Fruit fly (Drosophila melanogaster): Measurements from ENCODE around the gene TwdlG.

Gene TwdlG

DNA sequence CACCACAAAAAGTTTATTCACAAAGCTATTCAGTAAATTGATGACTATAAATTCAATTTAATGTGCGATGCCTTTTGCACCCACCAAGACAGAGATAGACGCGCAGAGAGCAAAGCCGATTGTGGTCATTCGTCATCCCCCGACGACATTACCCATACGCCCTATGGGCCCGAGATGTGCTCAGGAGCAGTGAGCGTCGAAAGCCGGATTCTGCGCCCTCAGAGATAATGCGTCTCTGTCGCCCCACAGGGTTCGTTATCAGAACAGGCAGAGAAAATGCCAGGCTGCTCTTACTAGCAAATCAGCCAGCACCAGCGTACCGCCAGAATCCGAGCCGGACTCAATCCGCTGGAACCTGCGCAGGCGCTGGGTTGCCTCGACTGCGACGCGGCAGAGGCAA lies 40.1 kb upstream of the TwdlG start (continued):
- TF ChIP-seq sima (GFP tag; optimal IDR thresholded peaks at IDR 0.05) (no peak), D (optimal IDR thresholded peaks at IDR 0.05) (no peak), D (GFP tag; optimal IDR thresholded peaks at IDR 0.05) (no peak), abd-A (tag; optimal IDR thresholded peaks at IDR 0.05) (peak; percentile 74), ranshi (GFP tag; IDR thresholded peaks at IDR 0.05) (no peak), Dp (GFP tag; optimal IDR thresholded peaks at IDR 0.05) (no peak), twi (tag; optimal IDR thresholded peaks at IDR 0.05) (no peak), CG1529 (GFP tag; optimal IDR thresholded peaks at IDR 0.05) (no peak), Gsc (GFP tag; IDR thresholded peaks at IDR 0.05) (no peak), sd (tag; optimal IDR thresholded peaks at IDR 0.05) (no peak), CG4820 (GFP tag; optimal IDR thresholded peaks at IDR 0.05) (no peak), CG6175 (GFP tag; IDR thresholded peaks at IDR 0.05) (no peak), Ets65A (GFP tag) (peak; percentile 76), CG7987 (GFP tag; optimal IDR thresholded peaks at IDR 0.05) (no peak), CG15269 (tag; optimal IDR thresholded peaks at IDR 0.05) (no peak), br (optimal IDR thresholded peaks at IDR 0.05) (no peak), sqz (GFP tag; optimal IDR thresholded peaks at IDR 0.05) (no peak), CG31365 (tag; optimal IDR thresholded peaks at IDR 0.05) (no peak), CG11398 (GFP tag; optimal IDR thresholded peaks at IDR 0.05) (no peak), salm (tag; optimal IDR thresholded peaks at IDR 0.05) (no peak), CG10543 (GFP tag; optimal IDR thresholded peaks at IDR 0.05) (peak; percentile 53), YL-1 (GFP tag; optimal IDR thresholded peaks at IDR 0.05) (no peak), CG7928 (GFP tag; optimal IDR thresholded peaks at IDR 0.05) (no peak), CG1233 (GFP tag; optimal IDR thresholded peaks at IDR 0.05) (no peak), CG6654 (GFP tag; optimal IDR thresholded peaks at IDR 0.05) (no peak), gfzf (GFP tag; optimal IDR thresholded peaks at IDR 0.05) (no peak), CG1602 (GFP tag; optimal IDR thresholded peaks at IDR 0.05) (no peak), MESR4 (GFP tag; optimal IDR thresholded peaks at IDR 0.05) (no peak), jigr1 (GFP tag; IDR thresholded peaks at IDR 0.05) (no peak), inv (GFP tag; IDR thresholded peaks at IDR 0.05; ENCODE audit: partially characterized antibody) (no peak), CG10979 (tag; optimal IDR thresholded peaks at IDR 0.05) (no peak), Adf1 (GFP tag; IDR thresholded peaks at IDR 0.05) (peak; percentile 85), CG17385 (GFP tag; optimal IDR thresholded peaks at IDR 0.05) (no peak), CG4404 (GFP tag; IDR thresholded peaks at IDR 0.05) (no peak), emc (GFP tag; optimal IDR thresholded peaks at IDR 0.05) (no peak), lmd (GFP tag; IDR thresholded peaks at IDR 0.05) (no peak), Dfd (GFP tag; optimal IDR thresholded peaks at IDR 0.05) (no peak), sob (GFP tag; IDR thresholded peaks at IDR 0.05) (no peak), pzg (GFP tag; optimal IDR thresholded peaks at IDR 0.05) (peak; percentile 1), zf30C (GFP tag; optimal IDR thresholded peaks at IDR 0.05) (no peak), CG18619 (GFP tag; optimal IDR thresholded peaks at IDR 0.05) (no peak), Oli (tag; optimal IDR thresholded peaks at IDR 0.05) (no peak), bbx (GFP tag; IDR thresholded peaks at IDR 0.05; ENCODE audit: partially characterized antibody) (no peak), D19B (GFP tag; optimal IDR thresholded peaks at IDR 0.05) (no peak), CG10366 (GFP tag; IDR thresholded peaks at IDR 0.05) (no peak)

All from whole organism, embryonic.